Fruit fly (Drosophila melanogaster) whole organism, prepupa: ENCODE data around the gene Patj.

Source experiments
- Blimp-1 ChIP-seq: fragments of 200-800 bp; sonication (Bioruptor generic); optimal IDR thresholded peaks from 3 replicates; lab custom pipeline; 2017; ENCODE audit warnings: missing biosample characterization, missing genetic modification characterization, mild to moderate bottlenecking, moderate library complexity, missing genetic modification reagents
- CG10631 ChIP-seq: fragments of 200-800 bp; sonication (Bioruptor generic); optimal IDR thresholded peaks from 2 replicates; lab custom pipeline; 2016; ENCODE audit warnings: missing biosample characterization, missing genetic modification characterization
- CG10669 ChIP-seq: fragments of 200-800 bp; sonication (Bioruptor generic); optimal IDR thresholded peaks from 3 replicates; lab custom pipeline; 2018; ENCODE audit warnings: missing biosample characterization, mild to moderate bottlenecking, missing genetic modification characterization, moderate library complexity
- CG11294 ChIP-seq: fragments of 200-800 bp; sonication (Bioruptor generic); IDR thresholded peaks from 2 replicates; pipeline ENCODE4 v1.3.6; 2022; ENCODE audit warnings: missing biosample characterization, missing genetic modification characterization
- CG11762 ChIP-seq: fragments of 200-800 bp; sonication (Bioruptor generic); optimal IDR thresholded peaks from 3 replicates; lab custom pipeline; 2016; ENCODE audit warnings: missing biosample characterization, missing genetic modification characterization; ENCODE audit not compliant: insufficient read depth
- CG15336 ChIP-seq: fragments of 200-800 bp; sonication (Bioruptor generic); IDR thresholded peaks from 2 replicates; pipeline ENCODE4 v1.3.6; 2022; ENCODE audit warnings: missing biosample characterization, missing genetic modification characterization
- CG1621 ChIP-seq: fragments of 200-800 bp; sonication (Bioruptor generic); optimal IDR thresholded peaks from 3 replicates; lab custom pipeline; 2018; ENCODE audit warnings: missing biosample characterization, mild to moderate bottlenecking, missing genetic modification characterization
- CG6163 ChIP-seq: fragments of 200-800 bp; sonication (Bioruptor generic); IDR thresholded peaks from 3 replicates; pipeline ENCODE4 v1.3.6; 2022; ENCODE audit warnings: missing biosample characterization, missing genetic modification characterization
- CG6792 ChIP-seq: fragments of 200-800 bp; sonication (Bioruptor generic); optimal IDR thresholded peaks from 3 replicates; lab custom pipeline; 2016; ENCODE audit warnings: missing biosample characterization, missing genetic modification characterization
- CG6808 ChIP-seq: fragments of 200-800 bp; sonication (Bioruptor generic); optimal IDR thresholded peaks from 3 replicates; lab custom pipeline; 2017; ENCODE audit warnings: missing biosample characterization, missing genetic modification characterization, mild to moderate bottlenecking, moderate library complexity, missing genetic modification reagents
- CG6854 ChIP-seq: fragments of 200-800 bp; sonication (Bioruptor generic); optimal IDR thresholded peaks from 2 replicates; lab custom pipeline; 2017; ENCODE audit warnings: missing biosample characterization, mild to moderate bottlenecking, missing genetic modification characterization
- CG8119 ChIP-seq: fragments of 200-800 bp; sonication (Bioruptor generic); IDR thresholded peaks from 3 replicates; pipeline ENCODE4 v1.3.6; 2022; ENCODE audit warnings: missing biosample characterization, missing genetic modification characterization
- CG8319 ChIP-seq: fragments of 200-800 bp; sonication (Bioruptor generic); optimal IDR thresholded peaks from 3 replicates; lab custom pipeline; 2016; ENCODE audit warnings: missing biosample characterization, missing genetic modification characterization
- CG9139 ChIP-seq: fragments of 200-800 bp; sonication (Bioruptor generic); optimal IDR thresholded peaks from 3 replicates; lab custom pipeline; 2017; ENCODE audit warnings: missing biosample characterization, mild to moderate bottlenecking, missing genetic modification characterization
- Eip75B ChIP-seq: fragments of 200-800 bp; sonication (Bioruptor generic); optimal IDR thresholded peaks from 3 replicates; lab custom pipeline; 2016; ENCODE audit warnings: missing biosample characterization, missing genetic modification characterization
- Eip78C ChIP-seq: fragments of 200-800 bp; sonication (Bioruptor generic); peaks from one replicate; lab custom pipeline; 2016; ENCODE audit warnings: missing biosample characterization, missing genetic modification characterization
- Eip93F ChIP-seq: fragments of 200-800 bp; sonication (Bioruptor generic); optimal IDR thresholded peaks from 2 replicates; lab custom pipeline; 2016; ENCODE audit warnings: missing biosample characterization, mild to moderate bottlenecking, missing genetic modification characterization
- Gug ChIP-seq: fragments of 200-800 bp; sonication (Bioruptor generic); IDR thresholded peaks from 2 replicates; pipeline ENCODE4 v1.3.6; 2022; ENCODE audit warnings: missing biosample characterization, missing genetic modification characterization
- Hr4 ChIP-seq: fragments of 200-800 bp; sonication (Bioruptor generic); optimal IDR thresholded peaks from 3 replicates; lab custom pipeline; 2016; ENCODE audit warnings: missing biosample characterization, missing genetic modification characterization
- Lpt ChIP-seq: fragments of 200-800 bp; sonication (Bioruptor generic); optimal IDR thresholded peaks from 3 replicates; lab custom pipeline; 2016; ENCODE audit warnings: missing biosample characterization, missing genetic modification characterization
- Met ChIP-seq: fragments of 200-800 bp; sonication (Bioruptor generic); optimal IDR thresholded peaks from 3 replicates; lab custom pipeline; 2016; ENCODE audit warnings: missing biosample characterization, missing genetic modification characterization
- OdsH ChIP-seq: fragments of 200-800 bp; sonication (Bioruptor generic); optimal IDR thresholded peaks from 3 replicates; lab custom pipeline; 2016; ENCODE audit warnings: missing biosample characterization, missing genetic modification characterization
- Sox102F ChIP-seq: fragments of 200-800 bp; sonication (Bioruptor generic); optimal IDR thresholded peaks from 2 replicates; lab custom pipeline; 2016; ENCODE audit warnings: missing biosample characterization, mild to moderate bottlenecking, missing genetic modification characterization
- Sox14 ChIP-seq: fragments of 200-800 bp; sonication (Bioruptor generic); optimal IDR thresholded peaks from 3 replicates; lab custom pipeline; 2016; ENCODE audit warnings: missing biosample characterization, missing genetic modification characterization
- dac ChIP-seq: fragments of 200-800 bp; sonication (Bioruptor generic); optimal IDR thresholded peaks from 2 replicates; lab custom pipeline; 2017; ENCODE audit warnings: missing biosample characterization, mild to moderate bottlenecking, missing genetic modification characterization
- dsx ChIP-seq: fragments of 200-800 bp; optimal IDR thresholded peaks from 3 replicates; lab custom pipeline; 2019; ENCODE audit warnings: missing biosample characterization, mild to moderate bottlenecking, missing genetic modification characterization, moderate library complexity; ENCODE audit not compliant: poor library complexity, severe bottlenecking
- eg ChIP-seq: fragments of 200-800 bp; sonication (Bioruptor generic); IDR thresholded peaks from 3 replicates; pipeline ENCODE4 v1.3.6; 2022; ENCODE audit warnings: missing biosample characterization, missing genetic modification characterization
- esn ChIP-seq: fragments of 200-800 bp; sonication (Bioruptor generic); optimal IDR thresholded peaks from 2 replicates; lab custom pipeline; 2016; ENCODE audit warnings: missing biosample characterization, mild to moderate bottlenecking, missing genetic modification characterization, moderate library complexity
- fd59A ChIP-seq: fragments of 200-800 bp; sonication (Bioruptor generic); optimal IDR thresholded peaks from 2 replicates; lab custom pipeline; 2017; ENCODE audit warnings: missing biosample characterization, mild to moderate bottlenecking, missing genetic modification characterization, missing genetic modification reagents
- fkh ChIP-seq: fragments of 200-800 bp; sonication (Bioruptor generic); optimal IDR thresholded peaks from 3 replicates; lab custom pipeline; 2017; ENCODE audit warnings: missing biosample characterization, mild to moderate bottlenecking, missing genetic modification characterization, moderate library complexity
- net ChIP-seq: fragments of 200-800 bp; sonication (Bioruptor generic); optimal IDR thresholded peaks from 3 replicates; lab custom pipeline; 2016; ENCODE audit warnings: missing biosample characterization, missing genetic modification characterization
- pdm3 ChIP-seq: fragments of 200-800 bp; sonication (Bioruptor generic); optimal IDR thresholded peaks from 3 replicates; lab custom pipeline; 2016; ENCODE audit warnings: missing biosample characterization, missing genetic modification characterization
- ss ChIP-seq, 2 experiments: fragments of 200-800 bp; sonication (Bioruptor generic); optimal IDR thresholded peaks; 2 replicates in 1 of 2; 3 replicates in 1 of 2; lab custom pipeline; 2017 to 2018; ENCODE audit warnings: mild to moderate bottlenecking in 2 of 2, missing biosample characterization in 2 of 2, missing genetic modification characterization in 2 of 2, moderate library complexity in 1 of 2
- svp ChIP-seq: fragments of 200-800 bp; sonication (Bioruptor generic); peaks from one replicate; lab custom pipeline; 2016; ENCODE audit warnings: missing biosample characterization, missing genetic modification characterization
- topi ChIP-seq: fragments of 200-800 bp; sonication (Bioruptor generic); optimal IDR thresholded peaks from 3 replicates; lab custom pipeline; 2016; ENCODE audit warnings: missing biosample characterization, missing genetic modification characterization
- vri ChIP-seq: fragments of 200-800 bp; sonication (Bioruptor generic); optimal IDR thresholded peaks from 3 replicates; lab custom pipeline; 2016; ENCODE audit warnings: missing biosample characterization, mild to moderate bottlenecking, missing genetic modification characterization

The Patj gene

DNA sequence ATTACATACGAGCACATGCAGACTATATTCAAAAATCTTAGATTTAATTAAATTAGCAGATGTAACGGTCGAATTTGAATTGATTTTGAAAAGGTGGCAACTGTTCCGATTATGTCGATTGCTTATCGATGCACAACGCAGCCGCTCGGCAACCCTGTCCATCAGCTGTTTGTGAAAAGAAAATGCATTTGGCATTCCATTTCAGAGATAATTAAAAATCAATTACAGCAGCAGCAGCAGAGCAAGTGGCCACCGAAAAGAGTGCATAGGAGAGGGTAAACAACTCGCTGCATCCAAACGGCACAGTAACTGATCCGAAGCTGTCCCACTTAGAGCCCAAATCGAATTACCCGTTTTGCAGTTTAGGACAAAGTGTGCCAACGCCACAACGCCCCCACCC is at the start of gene Patj:
Gene Patj (plus strand): TSS at position 155 of the 400 bp plus-strand sequence.
- TF ChIP-seq CG10631 (GFP tag; lab: Kevin White, UChicago), result no peak
- TF ChIP-seq Sox102F (GFP tag; lab: Kevin White, UChicago), result no peak
- TF ChIP-seq Sox14, result no peak
- no peak for TF ChIP-seq CG6808 (GFP tag; lab: Kevin White, UChicago)
- no peak for TF ChIP-seq OdsH (GFP tag; lab: Kevin White, UChicago)
- no peak for TF ChIP-seq fkh (GFP tag; lab: Kevin White, UChicago)
- TF ChIP-seq CG15336 (GFP tag; lab: Robert Waterston, UW), result no peak
- TF ChIP-seq Gug, result no peak
- TF ChIP-seq esn (GFP tag; lab: Kevin White, UChicago), result no peak
- TF ChIP-seq fd59A (GFP tag; lab: Kevin White, UChicago), result no peak
- no peak for TF ChIP-seq CG6854 (GFP tag; lab: Kevin White, UChicago)

DNA sequence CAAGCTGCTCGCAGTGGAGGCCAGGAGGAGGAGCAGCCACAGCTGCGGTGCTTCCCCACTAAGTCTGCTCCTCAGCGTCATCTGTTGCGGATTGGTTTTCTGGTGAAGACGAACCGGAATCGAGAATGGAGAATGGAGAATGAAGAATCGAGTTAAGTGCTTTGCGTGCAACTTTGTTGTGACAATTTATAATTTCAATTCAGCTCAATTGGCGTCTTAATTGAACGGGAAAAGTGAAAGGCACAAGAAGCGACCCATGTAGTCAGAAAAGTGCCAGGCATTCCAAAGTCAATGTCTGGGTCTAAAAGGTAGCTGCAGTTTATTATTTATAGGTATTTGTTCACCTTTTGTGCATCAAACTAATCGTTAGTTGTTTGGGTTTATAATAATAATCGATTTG is 44.3 kb upstream of the Patj start:
- no peak for TF ChIP-seq Blimp-1 (GFP tag; lab: Kevin White, UChicago)
- TF ChIP-seq dsx (GFP tag; lab: Kevin White, UChicago), result peak; percentile 91

DNA sequence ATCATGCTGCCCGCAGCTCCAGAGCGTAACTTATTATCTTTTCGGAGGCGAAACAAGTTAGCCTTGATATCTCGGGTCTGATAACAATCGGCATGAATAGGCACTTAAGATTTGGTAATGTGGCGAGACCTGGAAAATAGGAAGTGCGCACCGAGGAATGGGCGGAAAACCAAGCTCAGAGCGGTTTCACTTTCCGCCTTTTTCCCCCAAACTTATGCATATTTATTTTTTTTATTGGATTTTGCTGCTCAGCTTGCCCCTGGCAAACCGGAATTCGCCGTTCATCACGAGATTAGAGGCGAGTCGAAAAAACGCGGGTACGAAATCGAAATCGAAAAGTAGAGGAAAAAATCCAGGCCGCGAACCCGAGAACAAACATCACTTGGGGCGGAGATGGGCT is 43.7 kb upstream of the Patj start:
- peak; percentile 77 for TF ChIP-seq Blimp-1 (GFP tag; lab: Kevin White, UChicago)
- TF ChIP-seq CG6792 (GFP tag; lab: Kevin White, UChicago), result no peak

DNA sequence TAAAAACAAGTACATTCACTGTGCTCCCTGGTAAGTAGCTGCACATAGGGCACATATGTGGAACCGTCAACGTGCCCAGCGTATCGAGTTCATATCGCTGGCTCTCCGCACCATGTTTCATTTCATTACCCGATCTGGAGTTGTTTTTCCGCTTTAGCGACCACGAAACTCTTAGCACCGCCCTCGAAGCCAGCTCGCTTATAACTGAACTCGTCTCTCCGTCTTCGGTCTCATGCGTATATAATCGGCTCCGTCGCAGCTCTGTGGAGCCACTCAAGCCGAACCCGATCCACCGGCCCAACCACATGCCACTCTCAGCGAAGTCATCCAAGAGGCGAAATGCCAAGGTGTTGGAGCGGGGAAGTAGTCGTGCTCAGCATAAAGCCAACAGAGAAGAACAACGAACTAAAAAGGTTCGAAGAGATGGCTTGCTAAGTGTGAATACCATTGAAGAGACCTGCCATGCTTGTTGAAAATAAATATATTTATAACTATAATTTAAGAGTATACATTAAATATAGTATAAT is 43.1 kb upstream of the Patj start, which contains the start of gene Cht2:
Gene Cht2 (minus strand): TSS at position 477 of the 527 bp plus-strand sequence.
- TF ChIP-seq Blimp-1 (GFP tag; lab: Kevin White, UChicago) (no peak), CG9139 (GFP tag; lab: Kevin White, UChicago) (peak; percentile 49), CG11762 (no peak), CG10631 (GFP tag; lab: Kevin White, UChicago) (no peak), CG8319 (GFP tag; lab: Kevin White, UChicago) (no peak), vri (GFP tag; lab: Kevin White, UChicago) (no peak), net (GFP tag; lab: Kevin White, UChicago) (no peak), eg (GFP tag; lab: Robert Waterston, UW) (peak; percentile 67; the same call in 1 of the 3 replicates), dsx (GFP tag; lab: Kevin White, UChicago) (peak; percentile 63), svp (no peak), CG10669 (GFP tag; lab: Kevin White, UChicago) (no peak), dac (GFP tag; lab: Kevin White, UChicago) (no peak), Eip93F (GFP tag; lab: Kevin White, UChicago) (peak; percentile 1), CG6854 (GFP tag; lab: Kevin White, UChicago) (peak; percentile 50), Lpt (GFP tag; lab: Kevin White, UChicago) (peak; percentile 69), fkh (GFP tag; lab: Kevin White, UChicago) (no peak), pdm3 (GFP tag; lab: Kevin White, UChicago) (no peak), Eip75B (GFP tag; lab: Kevin White, UChicago) (no peak), Sox14 (no peak), Eip78C (GFP tag; lab: Kevin White, UChicago) (peak; percentile 62), Hr4 (GFP tag; lab: Kevin White, UChicago) (no peak), CG15336 (GFP tag; lab: Robert Waterston, UW) (peak; percentile 54; the same call in 1 of the 2 replicates), CG8119 (GFP tag; lab: Robert Waterston, UW) (peak; percentile 53; the same call in 2 of the 3 replicates), ss (GFP tag; optimal IDR thresholded peaks at IDR 0.05; lab: Kevin White, UChicago) (peak; percentile 42 to 61), Sox102F (GFP tag; lab: Kevin White, UChicago) (peak; percentile 32), CG11294 (no peak), Met (GFP tag; lab: Kevin White, UChicago) (no peak), topi (GFP tag; lab: Kevin White, UChicago) (no peak), CG6808 (GFP tag; lab: Kevin White, UChicago) (peak; percentile 25), CG6163 (GFP tag; lab: Robert Waterston, UW) (peak; percentile 68), CG1621 (peak; percentile 41)
- TF ChIP-seq, all 60 proteins: peak for 14
